Worm (Caenorhabditis elegans) whole organism, young adult: ENCODE measurements around the gene drp-1.

Source experiments
- Y53F4B.3 ChIP-seq: fragments of 200-800 bp; sonication (Bioruptor generic); IDR thresholded peaks from 2 replicates; pipeline ENCODE4 v1.3.6; 2022; ENCODE audit warnings: missing genetic modification reagents, missing genetic modification characterization, missing compliant biosample characterization
- attf-3 ChIP-seq: fragments of 200-800 bp; sonication (Bioruptor generic); conservative IDR thresholded peaks from 2 replicates; pipeline ENCODE4 v1.3.6; 2022; ENCODE audit warnings: missing genetic modification reagents, missing genetic modification characterization, missing compliant biosample characterization
- cebp-1 ChIP-seq, 2 experiments: fragments of 200-800 bp in 1 of 2; sonication (Bioruptor generic) in 1 of 2; sonication (generic microtip) in 1 of 2; IDR thresholded peaks in 1 of 2; optimal IDR thresholded peaks in 1 of 2; 2 replicates each; pipeline versions ENCODE4 v1.3.6 to Lab custom; 2017 to 2022; ENCODE audit warnings: missing compliant biosample characterization in 2 of 2, missing genetic modification characterization in 2 of 2, mild to moderate bottlenecking in 1 of 2, missing genetic modification reagents in 1 of 2, moderate library complexity in 1 of 2
- dpl-1 ChIP-seq: fragments of 150-350 bp; optimal IDR thresholded peaks from 2 replicates; lab custom pipeline; 2014; ENCODE audit warnings: missing biosample characterization, missing genetic modification reagents, missing genetic modification characterization
- gei-17 ChIP-seq: fragments of 200-800 bp; sonication (Bioruptor generic); optimal IDR thresholded peaks from 2 replicates; lab custom pipeline; 2018; ENCODE audit warnings: mild to moderate bottlenecking, missing genetic modification characterization, missing compliant biosample characterization
- him-1 ChIP-seq: sonication (generic microtip); optimal IDR thresholded peaks from 2 replicates; lab custom pipeline; 2016; ENCODE audit warnings: missing genotype, missing genetic modification reagents, missing genetic modification characterization, missing compliant biosample characterization
- hmg-1.2 ChIP-seq: fragments of 200-800 bp; sonication (Bioruptor generic); IDR thresholded peaks from 2 replicates; pipeline ENCODE4 v1.3.6; 2022; ENCODE audit warnings: missing genetic modification reagents, missing genetic modification characterization, missing compliant biosample characterization
- madf-8 ChIP-seq: fragments of 200-800 bp; sonication (Bioruptor generic); conservative IDR thresholded peaks from 2 replicates; pipeline ENCODE4 v1.3.6; 2022; ENCODE audit warnings: missing genetic modification reagents, missing genetic modification characterization, missing compliant biosample characterization
- rpc-1 ChIP-seq, 2 experiments: fragments of 150-350 bp in 1 of 2; sonication (generic microtip) in 1 of 2; optimal IDR thresholded peaks; 2 replicates each; lab custom pipeline; 2014 to 2018; ENCODE audit warnings: missing biosample characterization in 1 of 2, missing genetic modification characterization in 1 of 2, missing genetic modification reagents in 1 of 2, missing genotype in 1 of 2
- snpc-4 ChIP-seq, 5 experiments: fragments of 150-350 bp in 1 of 5; sonication (generic microtip) in 4 of 5; optimal IDR thresholded peaks; 2 replicates each; lab custom pipeline; 2014 to 2018; ENCODE audit warnings: missing genetic modification characterization in 5 of 5, missing biosample characterization in 3 of 5, antibody characterized with exemption in 2 of 5, mild to moderate bottlenecking in 2 of 5, missing compliant biosample characterization in 2 of 5, missing genotype in 2 of 5, moderate library complexity in 2 of 5, missing genetic modification reagents in 1 of 5

DNA sequence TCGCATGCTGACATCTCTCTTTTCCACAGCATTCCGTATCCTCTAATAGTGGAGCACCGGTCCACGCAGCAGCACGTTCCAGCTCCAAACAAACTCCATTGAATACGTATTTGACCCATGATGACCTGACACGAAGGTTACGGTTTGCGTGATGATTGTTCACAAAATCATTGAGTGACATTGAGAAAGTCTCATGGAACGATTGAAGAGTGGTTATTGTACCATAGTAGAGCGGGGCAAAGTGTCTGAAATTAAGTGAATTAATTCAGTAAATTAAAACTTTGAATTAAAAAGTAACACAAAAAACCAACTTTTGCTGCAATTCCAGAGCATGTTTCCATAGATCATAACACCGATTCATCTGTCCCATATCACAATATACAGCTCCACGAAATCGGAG is 3.7 kb upstream of the drp-1 start:
- no peak for TF ChIP-seq attf-3 (GFP tag; lab: Robert Waterston, UW)
- TF ChIP-seq snpc-4 (GFP tag; optimal IDR thresholded peaks at IDR 0.05; lab: Kevin White, UChicago) = no peak
- no peak for TF ChIP-seq snpc-4 (tag; optimal IDR thresholded peaks at IDR 0.05; lab: Kevin White, UChicago)
- TF ChIP-seq hmg-1.2 (GFP tag; lab: Robert Waterston, UW) = no peak
- no peak for TF ChIP-seq madf-8 (GFP tag; lab: Robert Waterston, UW)
- TF ChIP-seq rpc-1 (optimal IDR thresholded peaks at IDR 0.05; lab: Kevin White, UChicago) = no peak
- no peak for TF ChIP-seq rpc-1 (tag; optimal IDR thresholded peaks at IDR 0.05; lab: Kevin White, UChicago)
- no peak for TF ChIP-seq cebp-1 (GFP tag; IDR thresholded peaks at IDR 0.05; lab: Robert Waterston, UW)
- no peak for TF ChIP-seq cebp-1 (tag; optimal IDR thresholded peaks at IDR 0.05; lab: Kevin White, UChicago)
- TF ChIP-seq gei-17 (GFP tag; lab: Kevin White, UChicago) = no peak
- no peak for TF ChIP-seq him-1 (tag; lab: Kevin White, UChicago)
- no peak for TF ChIP-seq dpl-1 (GFP tag; lab: Kevin White, UChicago)
- no peak for TF ChIP-seq Y53F4B.3 (GFP tag; lab: Robert Waterston, UW)
